Worm (Caenorhabditis elegans): ENCODE results near the gene irld-7.

DNA sequence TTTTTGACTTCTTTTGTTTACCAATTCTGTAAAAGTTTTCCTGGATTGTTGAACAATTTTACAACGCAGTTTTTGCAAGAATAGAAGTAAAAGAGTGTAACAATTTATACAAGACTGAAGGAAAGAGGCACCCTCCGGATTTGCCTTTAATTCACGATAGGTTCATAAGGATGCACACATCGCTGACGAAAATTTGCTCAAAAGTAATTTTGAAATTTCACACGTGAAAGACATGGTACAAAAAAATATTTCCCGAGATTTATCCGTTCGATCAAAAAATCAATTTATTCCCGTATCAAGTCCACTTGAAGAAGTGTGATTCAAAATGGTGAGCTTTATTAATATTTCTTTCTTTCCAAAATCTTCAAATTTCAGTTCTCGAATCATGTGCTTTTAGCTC, 12.2 kb upstream of the irld-7 start, which contains the start of gene C43G2.3:
- TF ChIP-seq dao-5 (tag; optimal IDR thresholded peaks at IDR 0.05), result no peak
- TF ChIP-seq him-1 (tag; optimal IDR thresholded peaks at IDR 0.05), result no peak
- TF ChIP-seq W03F9.2 (tag; optimal IDR thresholded peaks at IDR 0.05), result no peak

Measured in whole organism, L4/young adult.